Worm (Caenorhabditis elegans) whole organism, young adult: ENCODE measurements around the gene Y57A10A.24.

Experiments
- ZK185.1 ChIP-seq: sonication (generic microtip); optimal IDR thresholded peaks from 2 replicates; lab custom pipeline; 2016; ENCODE audit warnings: mild to moderate bottlenecking, missing genetic modification characterization, missing compliant biosample characterization; ENCODE audit not compliant: poor library complexity, severe bottlenecking
- ama-1 ChIP-seq, 3 experiments: fragments of 150-350 bp in 1 of 3; sonication (generic microtip) in 2 of 3; optimal IDR thresholded peaks; 2 replicates each; lab custom pipeline; 2014 to 2018; ENCODE audit warnings: missing biosample characterization in 2 of 3, missing genetic modification characterization in 2 of 3, missing genetic modification reagents in 2 of 3
- hlh-26 ChIP-seq: fragments of 200-800 bp; sonication (Bioruptor generic); conservative IDR thresholded peaks from 2 replicates; pipeline ENCODE4 v1.3.6; 2022; ENCODE audit warnings: missing genetic modification reagents, missing genetic modification characterization, missing compliant biosample characterization
- hmg-1.2 ChIP-seq: fragments of 200-800 bp; sonication (Bioruptor generic); IDR thresholded peaks from 2 replicates; pipeline ENCODE4 v1.3.6; 2022; ENCODE audit warnings: missing genetic modification reagents, missing genetic modification characterization, missing compliant biosample characterization
- let-607 ChIP-seq, 2 experiments: fragments of 200-800 bp in 1 of 2; sonication (Bioruptor generic) in 1 of 2; sonication (generic microtip) in 1 of 2; optimal IDR thresholded peaks; 2 replicates each; lab custom pipeline; 2016 to 2018; ENCODE audit warnings: mild to moderate bottlenecking in 2 of 2, missing compliant biosample characterization in 2 of 2, missing genetic modification characterization in 2 of 2, moderate library complexity in 2 of 2, missing genotype in 1 of 2
- lin-35 ChIP-seq, 3 experiments: fragments of 150-350 bp in 2 of 3; sonication (generic microtip) in 1 of 3; optimal IDR thresholded peaks; 2 replicates each; lab custom pipeline; 2014 to 2018; ENCODE audit warnings: missing biosample characterization in 3 of 3, missing genetic modification characterization in 3 of 3, missing genetic modification reagents in 3 of 3
- lin-54 ChIP-seq: fragments of 200-800 bp; sonication (Bioruptor generic); optimal IDR thresholded peaks from 2 replicates; lab custom pipeline; 2018; ENCODE audit warnings: mild to moderate bottlenecking, missing genetic modification characterization, missing compliant biosample characterization
- madf-3 ChIP-seq: fragments of 200-800 bp; sonication (Bioruptor generic); IDR thresholded peaks from 2 replicates; pipeline ENCODE4 v1.3.6; 2022; ENCODE audit warnings: missing genetic modification reagents, missing genetic modification characterization, missing compliant biosample characterization
- pha-4 ChIP-seq: fragments of 150-350 bp; sonication (generic microtip); optimal IDR thresholded peaks from 2 replicates; lab custom pipeline; 2014; ENCODE audit warnings: missing biosample characterization, missing genetic modification reagents, missing genetic modification characterization
- snpc-4 ChIP-seq, 5 experiments: fragments of 150-350 bp in 1 of 5; sonication (generic microtip) in 4 of 5; optimal IDR thresholded peaks; 2 replicates each; lab custom pipeline; 2014 to 2018; ENCODE audit warnings: missing genetic modification characterization in 5 of 5, missing biosample characterization in 3 of 5, antibody characterized with exemption in 2 of 5, mild to moderate bottlenecking in 2 of 5, missing compliant biosample characterization in 2 of 5, missing genotype in 2 of 5, moderate library complexity in 2 of 5, missing genetic modification reagents in 1 of 5
- tlf-1 ChIP-seq: fragments of 200-800 bp; sonication (Bioruptor generic); optimal IDR thresholded peaks from 2 replicates; lab custom pipeline; 2018; ENCODE audit warnings: mild to moderate bottlenecking, missing genetic modification characterization, missing compliant biosample characterization
- unc-130 ChIP-seq: sonication (generic microtip); optimal IDR thresholded peaks from 2 replicates; lab custom pipeline; 2016; ENCODE audit warnings: missing genetic modification reagents, missing genetic modification characterization, missing compliant biosample characterization

- TF ChIP-seq snpc-4 (GFP tag; optimal IDR thresholded peaks at IDR 0.05; lab: Kevin White, UChicago) (no peak), snpc-4 (tag; optimal IDR thresholded peaks at IDR 0.05; lab: Kevin White, UChicago) (no peak), unc-130 (GFP tag; lab: Kevin White, UChicago) (no peak), ama-1 (optimal IDR thresholded peaks at IDR 0.05; lab: Kevin White, UChicago) (no peak), ama-1 (GFP tag; optimal IDR thresholded peaks at IDR 0.05; lab: Kevin White, UChicago) (no peak), madf-3 (GFP tag; lab: Robert Waterston, UW) (no peak), let-607 (tag; optimal IDR thresholded peaks at IDR 0.05; lab: Kevin White, UChicago) (no peak), hmg-1.2 (GFP tag; lab: Robert Waterston, UW) (no peak), hlh-26 (GFP tag; lab: Robert Waterston, UW) (no peak), ZK185.1 (tag; lab: Kevin White, UChicago) (no peak), lin-54 (no peak), tlf-1 (no peak), pha-4 (tag; lab: Kevin White, UChicago) (no peak), lin-35 (GFP tag; optimal IDR thresholded peaks at IDR 0.05; lab: Kevin White, UChicago) (no peak)
These were observed 18.5 kb downstream of the Y57A10A.24 start for ce11 chrII:12261147-12261821.
